Worm (Caenorhabditis elegans): Measurements from ENCODE around the gene act-3.
"Not testable (repeated sequence)": the region's sequence is repeated elsewhere in the genome, so short reads cannot be mapped to it uniquely, and the experiment has no call there.

- TF ChIP-seq unc-86 (tag; optimal IDR thresholded peaks at IDR 0.05); rnt-1 (tag; optimal IDR thresholded peaks at IDR 0.05); ceh-48 (tag; optimal IDR thresholded peaks at IDR 0.05); pha-4 (tag; optimal IDR thresholded peaks at IDR 0.05); unc-42 (tag; optimal IDR thresholded peaks at IDR 0.05); K09A11.1 (tag; optimal IDR thresholded peaks at IDR 0.05; ENCODE audit: insufficient read depth); unc-3 (GFP tag; conservative IDR thresholded peaks at IDR 0.05); unc-3 (tag; optimal IDR thresholded peaks at IDR 0.05); C38D4.7 (GFP tag; optimal IDR thresholded peaks at IDR 0.05); syd-9 (tag; optimal IDR thresholded peaks at IDR 0.05); nhr-11 (tag; optimal IDR thresholded peaks at IDR 0.05); fax-1 (tag; optimal IDR thresholded peaks at IDR 0.05); pag-3 (tag; optimal IDR thresholded peaks at IDR 0.05; ENCODE audit: borderline replicate concordance); gmeb-2 (tag; optimal IDR thresholded peaks at IDR 0.05); dmd-4 (tag; optimal IDR thresholded peaks at IDR 0.05; ENCODE audit: borderline replicate concordance): not testable (repeated sequence)
Measured at ce11 chrV:11109647-11110046, 35.3 kb upstream of the act-3 start, which contains the start of gene Y42A5A.5.
